Worm (Caenorhabditis elegans) whole organism, L1 larva: ENCODE measurements around the gene Y39E4B.10.

ENCODE experiments used
- aha-1 ChIP-seq: fragments of 150-350 bp; optimal IDR thresholded peaks from 2 replicates; lab custom pipeline; 2014; ENCODE audit warnings: missing biosample characterization, missing genetic modification characterization
- alr-1 ChIP-seq: fragments of 200-800 bp; sonication (Bioruptor generic); optimal IDR thresholded peaks from 2 replicates; lab custom pipeline; 2018; ENCODE audit warnings: borderline replicate concordance, mild to moderate bottlenecking, missing genetic modification characterization, missing compliant biosample characterization
- aly-2 ChIP-seq: fragments of 150-350 bp; optimal IDR thresholded peaks from 2 replicates; lab custom pipeline; 2014; ENCODE audit warnings: missing biosample characterization, missing genetic modification characterization
- ceh-63 ChIP-seq: fragments of 200-800 bp; sonication (Bioruptor generic); optimal IDR thresholded peaks from 2 replicates; lab custom pipeline; 2018; ENCODE audit warnings: mild to moderate bottlenecking, missing genetic modification characterization, missing compliant biosample characterization
- ceh-8 ChIP-seq: fragments of 200-800 bp; sonication (Bioruptor generic); optimal IDR thresholded peaks from 2 replicates; lab custom pipeline; 2018; ENCODE audit warnings: mild to moderate bottlenecking, missing genetic modification characterization, moderate library complexity, missing compliant biosample characterization
- ceh-88 ChIP-seq: fragments of 200-800 bp; sonication (Bioruptor generic); IDR thresholded peaks from 2 replicates; pipeline ENCODE4 v1.3.6; 2022; ENCODE audit warnings: missing genetic modification characterization, missing compliant biosample characterization
- ces-1 ChIP-seq: fragments of 150-350 bp; optimal IDR thresholded peaks from 2 replicates; lab custom pipeline; 2014; ENCODE audit warnings: missing biosample characterization, missing genetic modification reagents, missing genetic modification characterization
- dpl-1 ChIP-seq, 3 experiments: fragments of 150-350 bp in 2 of 3; sonication (generic microtip) in 1 of 3; optimal IDR thresholded peaks; 2 replicates each; lab custom pipeline; 2014 to 2017; ENCODE audit warnings: missing biosample characterization in 3 of 3, missing genetic modification characterization in 3 of 3, missing genetic modification reagents in 3 of 3
- efl-1 ChIP-seq, 4 experiments: fragments of 150-350 bp; optimal IDR thresholded peaks in 3 of 4; peaks in 1 of 4; 1 replicate in 1 of 4; 2 replicates in 3 of 4; lab custom pipeline; 2014; ENCODE audit warnings: missing biosample characterization in 2 of 4, missing genetic modification characterization in 2 of 4, missing genetic modification reagents in 2 of 4
- elt-2 ChIP-seq: sonication (generic microtip); optimal IDR thresholded peaks from 2 replicates; lab custom pipeline; 2016; ENCODE audit warnings: missing genetic modification characterization, mild to moderate bottlenecking, inconsistent platforms, missing compliant biosample characterization, missing genetic modification reagents
- fkh-10 ChIP-seq: sonication (generic microtip); optimal IDR thresholded peaks from 2 replicates; lab custom pipeline; 2017; ENCODE audit warnings: missing biosample characterization, missing genetic modification reagents, missing genetic modification characterization
- fkh-4 ChIP-seq: sonication (generic microtip); optimal IDR thresholded peaks from 2 replicates; lab custom pipeline; 2016; ENCODE audit warnings: missing compliant biosample characterization, missing genetic modification characterization, borderline replicate concordance
- irx-1 ChIP-seq: sonication (generic microtip); optimal IDR thresholded peaks from 2 replicates; lab custom pipeline; 2016; ENCODE audit warnings: missing genetic modification characterization, missing compliant biosample characterization
- jun-1 ChIP-seq: fragments of 150-350 bp; optimal IDR thresholded peaks from 2 replicates; lab custom pipeline; 2014; ENCODE audit warnings: missing biosample characterization, missing genetic modification reagents, missing genetic modification characterization
- lin-14 ChIP-seq: fragments of 200-800 bp; sonication (Bioruptor generic); optimal IDR thresholded peaks from 2 replicates; lab custom pipeline; 2018; ENCODE audit warnings: mild to moderate bottlenecking, missing genetic modification characterization, moderate library complexity, missing compliant biosample characterization
- lin-15B ChIP-seq: fragments of 150-350 bp; sonication (generic microtip); optimal IDR thresholded peaks from 3 replicates; lab custom pipeline; 2014; ENCODE audit warnings: missing biosample characterization, missing genetic modification characterization
- lin-39 ChIP-seq: fragments of 150-350 bp; optimal IDR thresholded peaks from 2 replicates; lab custom pipeline; 2014; ENCODE audit warnings: missing biosample characterization, missing genetic modification reagents, missing genetic modification characterization
- lir-3 ChIP-seq: sonication (generic microtip); optimal IDR thresholded peaks from 2 replicates; lab custom pipeline; 2016; ENCODE audit warnings: mild to moderate bottlenecking, missing genetic modification characterization, moderate library complexity, missing compliant biosample characterization; ENCODE audit not compliant: poor library complexity
- mef-2 ChIP-seq: fragments of 150-350 bp; optimal IDR thresholded peaks from 2 replicates; lab custom pipeline; 2014; ENCODE audit warnings: missing biosample characterization, missing genetic modification characterization
- nhr-11 ChIP-seq: fragments of 150-350 bp; optimal IDR thresholded peaks from 2 replicates; lab custom pipeline; 2014; ENCODE audit warnings: missing biosample characterization, missing genetic modification characterization
- nhr-19 ChIP-seq: fragments of 200-800 bp; sonication (Bioruptor generic); conservative IDR thresholded peaks from 2 replicates; pipeline ENCODE4 v1.3.6; 2022; ENCODE audit warnings: missing genetic modification characterization, missing compliant biosample characterization
- nhr-20 ChIP-seq: sonication (generic microtip); optimal IDR thresholded peaks from 2 replicates; lab custom pipeline; 2016; ENCODE audit warnings: mild to moderate bottlenecking, missing genetic modification characterization, missing compliant biosample characterization
- nhr-28 ChIP-seq: fragments of 150-350 bp; optimal IDR thresholded peaks from 2 replicates; lab custom pipeline; 2014; ENCODE audit warnings: missing biosample characterization, missing genetic modification characterization
- nhr-47 ChIP-seq: sonication (generic microtip); optimal IDR thresholded peaks from 2 replicates; lab custom pipeline; 2016; ENCODE audit warnings: mild to moderate bottlenecking, missing genetic modification characterization, moderate library complexity, missing compliant biosample characterization
- nhr-71 ChIP-seq: sonication (generic microtip); optimal IDR thresholded peaks from 2 replicates; lab custom pipeline; 2016; ENCODE audit warnings: mild to moderate bottlenecking, missing genetic modification characterization, moderate library complexity, missing compliant biosample characterization
- nhr-76 ChIP-seq: sonication (generic microtip); optimal IDR thresholded peaks from 2 replicates; lab custom pipeline; 2017; ENCODE audit warnings: missing biosample characterization, missing genetic modification characterization
- nhr-90 ChIP-seq: sonication (generic microtip); optimal IDR thresholded peaks from 2 replicates; lab custom pipeline; 2016; ENCODE audit warnings: mild to moderate bottlenecking, missing genetic modification characterization, missing compliant biosample characterization; ENCODE audit not compliant: poor library complexity
- pag-3 ChIP-seq: sonication (generic microtip); optimal IDR thresholded peaks from 2 replicates; lab custom pipeline; 2017; ENCODE audit warnings: missing genetic modification characterization, mild to moderate bottlenecking, missing compliant biosample characterization, antibody characterized with exemption, borderline replicate concordance; ENCODE audit not compliant: insufficient read depth
- pax-3 ChIP-seq: fragments of 200-800 bp; sonication (Bioruptor generic); optimal IDR thresholded peaks from 2 replicates; lab custom pipeline; 2018; ENCODE audit warnings: mild to moderate bottlenecking, missing genetic modification characterization, moderate library complexity, missing compliant biosample characterization
- rnt-1 ChIP-seq: sonication (generic microtip); optimal IDR thresholded peaks from 2 replicates; lab custom pipeline; 2016; ENCODE audit warnings: mild to moderate bottlenecking, missing genetic modification characterization, moderate library complexity, missing compliant biosample characterization
- skn-1 ChIP-seq: fragments of 150-350 bp; optimal IDR thresholded peaks from 2 replicates; lab custom pipeline; 2014; ENCODE audit warnings: missing biosample characterization, missing genetic modification characterization
- snpc-4 ChIP-seq: fragments of 150-350 bp; optimal IDR thresholded peaks from 2 replicates; lab custom pipeline; 2014; ENCODE audit warnings: missing biosample characterization, missing genetic modification characterization
- snu-23 ChIP-seq: sonication (generic microtip); optimal IDR thresholded peaks from 2 replicates; lab custom pipeline; 2016; ENCODE audit warnings: missing genetic modification characterization, missing compliant biosample characterization
- swsn-7 ChIP-seq: sonication (generic microtip); optimal IDR thresholded peaks from 2 replicates; lab custom pipeline; 2016; ENCODE audit warnings: missing genetic modification characterization, missing compliant biosample characterization
- tbx-2 ChIP-seq: sonication (generic microtip); optimal IDR thresholded peaks from 2 replicates; lab custom pipeline; 2016; ENCODE audit warnings: missing genetic modification characterization, missing compliant biosample characterization
- tlp-1 ChIP-seq: fragments of 150-350 bp; optimal IDR thresholded peaks from 2 replicates; lab custom pipeline; 2014; ENCODE audit warnings: missing biosample characterization, missing genetic modification characterization
- unc-130 ChIP-seq: fragments of 150-350 bp; optimal IDR thresholded peaks from 2 replicates; lab custom pipeline; 2017; ENCODE audit warnings: missing biosample characterization, missing genetic modification characterization, inconsistent platforms
- unc-30 ChIP-seq: sonication (generic microtip); optimal IDR thresholded peaks from 2 replicates; lab custom pipeline; 2017; ENCODE audit warnings: missing biosample characterization, missing genetic modification characterization
- unc-86 ChIP-seq: sonication (generic microtip); optimal IDR thresholded peaks from 2 replicates; lab custom pipeline; 2016; ENCODE audit warnings: missing genetic modification characterization, missing compliant biosample characterization
- unc-98 ChIP-seq: fragments of 200-800 bp; sonication (Bioruptor generic); IDR thresholded peaks from 2 replicates; pipeline ENCODE4 v1.3.6; 2022; ENCODE audit warnings: missing genetic modification characterization, missing compliant biosample characterization
- xbp-1 ChIP-seq: sonication (generic microtip); optimal IDR thresholded peaks from 2 replicates; lab custom pipeline; 2016; ENCODE audit warnings: missing genetic modification characterization, missing compliant biosample characterization
- ztf-4 ChIP-seq: fragments of 150-350 bp; optimal IDR thresholded peaks from 2 replicates; lab custom pipeline; 2014; ENCODE audit warnings: missing biosample characterization, missing genetic modification characterization

The Y39E4B.10 gene

DNA sequence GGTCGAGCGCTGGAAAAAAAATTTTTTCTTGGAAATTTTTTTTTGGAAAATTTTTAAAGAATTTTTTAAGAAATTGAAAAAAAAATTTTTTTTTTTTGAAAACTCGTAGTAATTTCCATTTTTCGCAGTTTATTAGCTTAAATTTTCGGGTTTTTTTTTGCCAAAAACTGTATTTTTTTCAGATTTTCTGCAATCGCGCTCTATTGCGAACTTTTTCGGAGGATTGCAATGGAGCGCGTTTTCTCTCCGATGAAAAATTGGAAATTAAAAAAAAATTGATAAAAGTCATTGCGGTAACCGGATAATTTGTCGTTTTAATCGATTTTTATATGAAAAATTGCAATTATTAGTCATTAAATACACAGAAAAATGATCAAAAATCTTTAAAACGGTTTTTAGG is 893 bp downstream of the Y39E4B.10 start:
- TF ChIP-seq dpl-1 (GFP tag; optimal IDR thresholded peaks at IDR 0.05; lab: Kevin White, UChicago) = peak in 1 of 3 experiments; percentile 1
- no peak for TF ChIP-seq skn-1 (tag; lab: Kevin White, UChicago)
- TF ChIP-seq lin-15B = no peak
- no peak for TF ChIP-seq xbp-1 (tag; lab: Kevin White, UChicago)
- no peak for TF ChIP-seq unc-86
- no peak for TF ChIP-seq lir-3
- no peak for TF ChIP-seq pax-3
- TF ChIP-seq mef-2 (tag; lab: Kevin White, UChicago) = no peak
- TF ChIP-seq, all 84 proteins: peak for 1

DNA sequence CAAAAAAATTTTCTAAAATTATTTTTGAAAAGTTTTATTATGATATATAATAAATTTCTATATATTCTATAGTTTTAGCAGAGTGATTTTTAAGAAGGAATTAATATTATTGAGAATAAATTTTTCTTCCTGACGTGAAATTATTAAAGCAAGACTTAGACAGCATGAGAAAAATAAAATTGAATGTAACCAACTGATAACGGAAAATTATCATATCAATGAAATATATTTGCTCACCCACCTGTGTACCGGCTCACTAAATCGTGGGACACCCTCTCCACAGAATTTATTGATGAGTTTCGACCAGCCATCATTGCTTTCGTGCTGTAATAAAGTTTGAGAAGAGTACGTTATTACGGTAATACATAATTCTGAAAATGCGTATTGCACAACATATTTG is 13.4 kb downstream of the Y39E4B.10 start, which contains the start of gene bre-2:
TSS of gene bre-2 (minus strand) at position 326 of the 400 bp plus-strand sequence.
- no peak for TF ChIP-seq efl-1 (optimal IDR thresholded peaks at IDR 0.05; lab: Kevin White, UChicago)
- TF ChIP-seq efl-1 (GFP tag; optimal IDR thresholded peaks at IDR 0.05 in 1 of 2; lab: Kevin White, UChicago) = peak in 1 of 2 experiments; percentile 1
- peak; percentile 35 for TF ChIP-seq elt-2
- no peak for TF ChIP-seq lin-14 (GFP tag; lab: Kevin White, UChicago)
- no peak for TF ChIP-seq ceh-88 (GFP tag; lab: Robert Waterston, UW)
- TF ChIP-seq fkh-4 (tag; lab: Kevin White, UChicago) = no peak

DNA sequence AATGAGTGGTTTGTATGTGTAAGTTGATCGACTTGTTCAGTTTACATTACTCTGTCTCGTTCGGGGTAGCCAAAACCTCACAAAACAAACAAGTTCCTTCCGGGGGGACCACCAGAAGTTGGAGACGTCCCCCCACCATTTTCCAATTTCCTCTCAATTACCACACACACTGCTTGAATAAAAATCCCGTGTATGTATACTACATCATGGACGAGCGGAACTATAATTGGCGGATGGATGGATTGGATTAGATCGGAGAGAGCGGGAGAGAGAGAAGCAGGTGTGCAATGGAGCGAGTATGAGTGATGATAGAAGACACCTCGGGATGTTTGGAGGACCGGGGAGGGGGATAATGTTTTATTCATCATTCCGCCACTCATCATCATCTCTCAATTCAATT is 21.4 kb downstream of the Y39E4B.10 start:
- TF ChIP-seq ztf-4 (tag; lab: Kevin White, UChicago) (no peak), jun-1 (tag; lab: Kevin White, UChicago) (no peak), nhr-20 (tag; lab: Kevin White, UChicago) (no peak), ceh-88 (GFP tag; lab: Robert Waterston, UW) (no peak), dpl-1 (GFP tag; optimal IDR thresholded peaks at IDR 0.05; lab: Kevin White, UChicago) (no peak), aha-1 (no peak), tbx-2 (tag; lab: Kevin White, UChicago) (peak; percentile 23), pag-3 (tag; lab: Kevin White, UChicago) (no peak), nhr-76 (tag; lab: Kevin White, UChicago) (no peak), ces-1 (GFP tag; lab: Kevin White, UChicago) (peak; percentile 68), unc-30 (tag; lab: Kevin White, UChicago) (no peak), nhr-90 (tag; lab: Kevin White, UChicago) (no peak), lin-39 (tag; lab: Kevin White, UChicago) (no peak), swsn-7 (no peak), aly-2 (no peak), rnt-1 (tag; lab: Kevin White, UChicago) (no peak), unc-130 (tag; lab: Kevin White, UChicago) (no peak), irx-1 (tag; lab: Kevin White, UChicago) (no peak), nhr-28 (no peak), nhr-11 (tag; lab: Kevin White, UChicago) (no peak), efl-1 (optimal IDR thresholded peaks at IDR 0.05; lab: Kevin White, UChicago) (peak in 1 of 2 experiments; percentile 2), efl-1 (GFP tag; optimal IDR thresholded peaks at IDR 0.05 in 1 of 2; lab: Kevin White, UChicago) (no peak), tlp-1 (tag; lab: Kevin White, UChicago) (no peak), alr-1 (tag; lab: Kevin White, UChicago) (no peak), unc-86 (peak; percentile 26), nhr-47 (tag; lab: Kevin White, UChicago) (peak; percentile 10), ceh-8 (GFP tag; lab: Kevin White, UChicago) (no peak)

DNA sequence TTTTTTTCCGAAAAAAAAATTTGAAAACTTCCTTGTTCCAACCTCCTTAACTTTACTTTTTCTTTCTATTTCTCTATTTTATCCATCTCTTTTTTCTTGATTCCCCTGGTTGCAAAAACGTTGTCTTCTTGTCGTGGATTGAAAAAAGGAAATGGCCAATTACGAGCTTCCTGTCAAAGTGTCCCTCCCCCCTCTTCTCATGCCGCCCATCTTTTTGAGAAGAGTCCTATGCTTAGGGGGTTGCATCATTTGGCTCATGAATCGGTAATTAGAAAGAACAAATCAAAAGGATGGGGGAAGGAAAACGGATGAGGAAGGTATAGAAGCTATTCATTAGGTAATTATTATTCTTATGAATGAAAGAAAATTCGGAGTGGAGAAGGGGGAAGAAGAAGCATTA is 25.5 kb downstream of the Y39E4B.10 start:
- peak; percentile 13 for TF ChIP-seq tbx-2 (tag; lab: Kevin White, UChicago)
- no peak for TF ChIP-seq dpl-1 (GFP tag; optimal IDR thresholded peaks at IDR 0.05; lab: Kevin White, UChicago)
- TF ChIP-seq ceh-88 (GFP tag; lab: Robert Waterston, UW) = no peak
- no peak for TF ChIP-seq nhr-71
- no peak for TF ChIP-seq nhr-19 (GFP tag; lab: Robert Waterston, UW)
- TF ChIP-seq snu-23 = no peak
- peak; percentile 49 for TF ChIP-seq fkh-10 (GFP tag; lab: Kevin White, UChicago)
- TF ChIP-seq nhr-47 (tag; lab: Kevin White, UChicago) = peak; percentile 9
- TF ChIP-seq unc-98 = no peak
- peak; percentile 3 for TF ChIP-seq ceh-63
- peak; percentile 45 for TF ChIP-seq unc-86
- TF ChIP-seq snpc-4 (tag; lab: Kevin White, UChicago) = no peak
- TF ChIP-seq lin-14 (GFP tag; lab: Kevin White, UChicago) = peak; percentile 82
- TF ChIP-seq tlp-1 (tag; lab: Kevin White, UChicago) = no peak
- peak; percentile 49 for TF ChIP-seq ces-1 (GFP tag; lab: Kevin White, UChicago)
